Worm (Caenorhabditis elegans): ENCODE results near the gene sms-2.

The sms-2 gene

ce11 chrX:948783-949182 is at the start of gene sms-2:
sms-2 (minus strand) TSS chrX:948883.
- no peak for TF ChIP-seq unc-62 (GFP tag; optimal IDR thresholded peaks at IDR 0.05)

ce11 chrX:994678-995077 is 46.0 kb upstream of the sms-2 start:
- no peak for TF ChIP-seq unc-62 (GFP tag; optimal IDR thresholded peaks at IDR 0.05)

DNA sequence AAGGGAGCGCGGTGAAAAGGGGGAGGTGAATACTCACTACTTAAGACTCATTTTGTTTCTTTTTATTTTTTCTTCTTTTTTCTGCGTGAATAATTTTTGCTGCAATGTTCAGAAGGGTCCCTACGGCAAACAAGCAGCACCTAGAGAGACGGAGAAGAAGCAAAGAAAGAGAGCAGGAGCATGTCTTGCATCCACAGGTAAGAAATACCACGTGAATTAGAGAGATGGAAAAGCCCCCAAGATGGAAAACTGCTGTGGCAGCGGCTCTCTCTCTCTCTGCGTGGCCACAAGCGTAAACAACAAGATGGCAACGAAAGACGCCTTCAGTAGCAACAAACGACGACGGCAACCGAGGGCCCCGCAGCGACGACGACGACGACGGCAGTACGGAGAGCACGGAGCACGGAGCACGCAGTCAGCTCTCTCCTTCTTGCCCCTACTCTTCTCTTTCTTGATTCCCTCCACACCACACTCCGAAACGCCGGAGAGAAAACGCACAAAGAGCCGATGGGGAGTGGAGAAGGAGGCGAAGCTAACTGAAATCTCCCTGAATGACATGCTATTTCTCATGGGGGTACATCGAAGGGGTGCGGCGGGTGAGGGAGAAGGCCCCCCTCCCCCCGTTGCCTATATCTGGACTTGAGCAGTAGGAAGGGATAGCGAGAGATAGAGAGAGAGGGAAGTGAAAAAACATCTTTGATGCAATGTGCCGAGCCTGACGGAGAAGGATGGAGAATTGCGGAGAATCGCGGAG is 44.1 kb upstream of the sms-2 start:
- TF ChIP-seq unc-62 (GFP tag; optimal IDR thresholded peaks at IDR 0.05) = no peak

DNA sequence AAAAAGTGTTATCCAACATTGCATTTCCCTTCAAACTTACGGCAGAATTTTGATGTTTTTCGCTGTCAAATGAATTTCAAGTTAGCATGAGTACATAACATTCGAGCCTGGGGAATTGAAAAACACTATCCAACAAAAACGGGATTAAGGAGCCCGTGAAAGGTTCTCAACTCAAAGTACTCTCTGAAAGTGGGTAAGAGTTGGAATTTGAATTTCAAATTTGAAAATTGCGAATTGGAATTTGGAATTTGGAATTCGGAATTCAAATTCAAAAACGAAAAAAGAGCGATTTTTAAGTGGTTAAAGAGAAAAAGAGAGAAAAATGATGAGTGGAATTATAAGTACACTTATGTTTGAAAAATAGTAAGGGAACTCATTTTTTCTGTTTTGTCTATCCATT is 42.6 kb upstream of the sms-2 start, which contains the start of the genes C09E10.3 and dgk-1:
TSS of gene C09E10.3 (minus strand) at position 101 of the 400 bp plus-strand sequence.
TSS of gene dgk-1 (minus strand) at position 183 of the 400 bp plus-strand sequence.
- TF ChIP-seq unc-62 (GFP tag; optimal IDR thresholded peaks at IDR 0.05) = no peak

- no peak for TF ChIP-seq unc-62 (GFP tag; optimal IDR thresholded peaks at IDR 0.05)
Observed at ce11 chrX:986463-986862, 37.8 kb upstream of the sms-2 start.

- TF ChIP-seq unc-62 (GFP tag; optimal IDR thresholded peaks at IDR 0.05) = no peak
Observed at ce11 chrX:982598-982997, 33.9 kb upstream of the sms-2 start.

ce11 chrX:980252-981009 is 31.7 kb upstream of the sms-2 start, which contains the start of gene C44C1.1:
C44C1.1 (plus strand) TSS chrX:980776.
- TF ChIP-seq unc-62 (GFP tag; optimal IDR thresholded peaks at IDR 0.05) = no peak

- no peak for TF ChIP-seq unc-62 (GFP tag; optimal IDR thresholded peaks at IDR 0.05)
Observed at ce11 chrX:977958-978686, 29.4 kb upstream of the sms-2 start, which contains the start of gene abhd-3.2. abhd-3.2 (minus strand) TSS chrX:978008.

- no peak for TF ChIP-seq unc-62 (GFP tag; optimal IDR thresholded peaks at IDR 0.05)
Observed at ce11 chrX:975236-975535, 26.5 kb upstream of the sms-2 start.

DNA sequence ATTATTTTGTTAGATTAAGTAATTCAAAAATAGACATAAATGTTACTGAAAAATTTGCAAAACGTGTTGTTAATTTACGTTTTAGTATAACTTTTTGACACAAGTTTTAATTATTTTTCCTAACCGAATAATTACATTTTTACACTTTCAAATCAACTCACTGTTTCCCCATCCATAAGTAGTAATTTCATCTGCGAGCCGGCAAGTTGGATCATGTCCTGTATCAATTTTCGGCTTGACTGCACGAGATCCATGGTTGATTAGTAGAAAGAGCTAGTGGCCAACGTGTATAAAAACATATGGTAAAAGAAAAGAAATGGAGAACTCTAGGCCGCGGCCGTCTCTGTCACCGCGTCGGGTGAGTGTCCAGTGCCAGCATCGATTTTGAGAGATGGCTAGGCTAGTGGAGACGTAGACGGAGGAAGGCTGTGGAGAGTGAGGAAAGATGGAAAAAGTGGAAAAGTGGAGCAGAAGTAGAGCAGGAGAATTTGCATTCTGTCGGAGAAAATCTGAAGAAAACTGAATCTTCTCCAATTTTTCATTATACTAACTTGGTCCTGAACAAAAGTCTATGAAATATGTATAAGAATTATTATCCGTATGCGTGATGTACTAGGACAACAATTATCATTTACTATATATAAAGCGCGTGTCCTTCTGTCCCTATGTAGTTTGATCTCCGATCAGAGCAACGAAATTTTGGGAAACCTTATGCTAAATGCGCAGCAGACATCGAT is 26.0 kb upstream of the sms-2 start, which contains the start of gene vps-45:
TSS of gene vps-45 (minus strand) at position 350 of the 737 bp plus-strand sequence.
- TF ChIP-seq unc-62 (GFP tag; optimal IDR thresholded peaks at IDR 0.05) = no peak

DNA sequence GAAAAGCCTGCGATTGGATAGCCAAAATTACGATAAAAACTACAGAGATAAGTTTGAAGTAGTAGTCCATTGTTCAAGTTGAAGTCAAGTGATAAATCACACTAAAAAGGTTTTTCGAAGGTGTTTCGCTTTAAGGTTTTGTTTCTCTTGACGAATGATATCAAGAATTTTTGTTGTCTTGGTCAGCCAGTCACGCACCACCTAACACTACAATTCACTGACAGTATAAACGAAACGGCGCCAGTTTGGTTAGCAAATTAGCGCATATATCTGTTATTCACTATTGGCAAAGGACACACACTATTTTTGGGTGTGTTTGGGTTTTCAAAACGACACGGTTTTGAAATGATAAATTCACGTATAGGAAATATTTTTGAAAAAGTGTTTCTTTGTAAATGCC is 21.4 kb upstream of the sms-2 start, which contains the start of gene C44C1.6:
TSS of gene C44C1.6 (minus strand) at position 199 of the 400 bp plus-strand sequence.
- no peak for TF ChIP-seq unc-62 (GFP tag; optimal IDR thresholded peaks at IDR 0.05)

ce11 chrX:963171-963570 is 14.5 kb upstream of the sms-2 start, which contains the start of gene ncs-1:
ncs-1 (minus strand) TSS chrX:963271.
- no peak for TF ChIP-seq unc-62 (GFP tag; optimal IDR thresholded peaks at IDR 0.05)

DNA sequence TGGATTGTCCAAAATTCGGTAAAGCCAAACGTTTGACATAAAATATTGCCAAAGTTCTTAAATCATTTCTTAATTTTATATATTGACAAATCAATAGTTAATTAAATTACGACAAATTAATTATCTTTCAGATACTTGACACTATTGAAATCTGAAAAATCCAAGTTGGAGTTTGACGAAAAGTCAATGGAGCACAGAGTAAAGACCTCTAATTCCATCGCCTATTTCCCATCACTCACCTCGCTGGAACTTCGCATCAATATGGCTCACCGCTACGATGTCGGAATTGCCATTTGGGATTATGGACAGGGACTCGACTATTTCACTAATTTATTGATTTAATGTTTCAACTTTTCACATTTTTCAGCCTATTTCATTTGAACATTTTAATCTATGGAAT is 11.5 kb upstream of the sms-2 start:
- TF ChIP-seq unc-62 (GFP tag; optimal IDR thresholded peaks at IDR 0.05) = no peak

DNA sequence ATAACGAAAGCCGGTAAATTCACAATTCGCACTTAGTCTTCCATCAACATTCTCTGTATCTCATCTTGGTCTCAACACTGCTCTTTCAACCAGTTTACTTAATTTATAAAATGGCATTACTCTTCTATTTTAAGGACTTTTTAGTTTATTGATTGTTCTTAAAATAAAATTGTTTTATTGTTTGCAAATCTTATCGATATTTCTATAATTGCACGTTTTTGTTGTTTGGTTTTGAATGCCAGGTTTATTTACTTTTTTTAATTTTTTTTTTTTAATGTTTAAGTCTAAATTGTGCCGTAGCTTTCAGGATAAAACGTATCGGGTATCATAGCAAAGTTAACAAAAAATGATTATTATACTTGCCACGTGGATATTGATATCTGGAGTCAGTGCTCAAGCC is 8.9 kb upstream of the sms-2 start, which contains the start of gene chil-10:
TSS of gene chil-10 (plus strand) at position 301 of the 400 bp plus-strand sequence.
- no peak for TF ChIP-seq unc-62 (GFP tag; optimal IDR thresholded peaks at IDR 0.05)

ce11 chrX:954499-955061 is 5.9 kb upstream of the sms-2 start, which contains the start of gene apm-3:
apm-3 (plus strand) TSS chrX:954975.
- no peak for TF ChIP-seq unc-62 (GFP tag; optimal IDR thresholded peaks at IDR 0.05)
